Fruit fly (Drosophila melanogaster): ENCODE measurements around the gene FucT6.

The FucT6 gene

dm6 chrX:11658181-11658842 lies 51.4 kb downstream of the FucT6 start (continued):
- TF ChIP-seq lab (GFP tag; optimal IDR thresholded peaks at IDR 0.05) (peak; percentile 24), kay (GFP tag; optimal IDR thresholded peaks at IDR 0.05) (no peak), CG32532 (GFP tag; IDR thresholded peaks at IDR 0.05) (no peak), CG15514 (GFP tag; optimal IDR thresholded peaks at IDR 0.05) (no peak), bowl (GFP tag; IDR thresholded peaks at IDR 0.05) (no peak), Adf1 (GFP tag; IDR thresholded peaks at IDR 0.05) (no peak), H2.0 (GFP tag; IDR thresholded peaks at IDR 0.05) (no peak), jigr1 (GFP tag; IDR thresholded peaks at IDR 0.05) (no peak), fd3F (GFP tag; optimal IDR thresholded peaks at IDR 0.05) (no peak), CG34224 (GFP tag; IDR thresholded peaks at IDR 0.05; ENCODE audit: partially characterized antibody) (no peak), Hand (GFP tag; optimal IDR thresholded peaks at IDR 0.05) (no peak), CG13296 (GFP tag; optimal IDR thresholded peaks at IDR 0.05) (no peak), CG30431 (GFP tag; optimal IDR thresholded peaks at IDR 0.05) (no peak), Pdp1 (GFP tag; optimal IDR thresholded peaks at IDR 0.05) (no peak), CG31388 (GFP tag; optimal IDR thresholded peaks at IDR 0.05) (no peak), CTCF (GFP tag; optimal IDR thresholded peaks at IDR 0.05) (no peak), gcm (GFP tag; optimal IDR thresholded peaks at IDR 0.05) (no peak), CG4820 (GFP tag; optimal IDR thresholded peaks at IDR 0.05) (no peak), CG31365 (tag; optimal IDR thresholded peaks at IDR 0.05) (no peak), hb (GFP tag; IDR thresholded peaks at IDR 0.05; ENCODE audit: partially characterized antibody) (no peak), C15 (GFP tag; IDR thresholded peaks at IDR 0.05) (no peak), ap (GFP tag; IDR thresholded peaks at IDR 0.05) (no peak), CG10147 (GFP tag; optimal IDR thresholded peaks at IDR 0.05) (no peak), Dek (tag; optimal IDR thresholded peaks at IDR 0.05) (no peak), onecut (GFP tag; IDR thresholded peaks at IDR 0.05) (no peak), corto (GFP tag; optimal IDR thresholded peaks at IDR 0.05) (no peak), ab (GFP tag; optimal IDR thresholded peaks at IDR 0.05) (no peak), Sry-δ (GFP tag; optimal IDR thresholded peaks at IDR 0.05) (no peak), CG10543 (GFP tag; optimal IDR thresholded peaks at IDR 0.05) (no peak)

dm6 chrX:11657140-11657539 lies 52.6 kb downstream of the FucT6 start:
- peak; percentile 5 for TF ChIP-seq Sry-δ (GFP tag; optimal IDR thresholded peaks at IDR 0.05)
- peak; percentile 63; the same call in 2 of the 3 replicates for TF ChIP-seq dysf (GFP tag; IDR thresholded peaks at IDR 0.05)
- TF ChIP-seq Sox100B (GFP tag; optimal IDR thresholded peaks at IDR 0.05) = peak; percentile 36
- peak; percentile 9 for TF ChIP-seq Atf-2 (GFP tag; optimal IDR thresholded peaks at IDR 0.05)
- no peak for TF ChIP-seq CG3163 (GFP tag; optimal IDR thresholded peaks at IDR 0.05)
- TF ChIP-seq CG12769 (tag; optimal IDR thresholded peaks at IDR 0.05) = peak; percentile 52
- TF ChIP-seq h (optimal IDR thresholded peaks at IDR 0.05) = no peak
- no peak for TF ChIP-seq CG11560 (tag; IDR thresholded peaks at IDR 0.05)
- peak; percentile 54 for TF ChIP-seq Bteb2 (GFP tag; optimal IDR thresholded peaks at IDR 0.05)
- TF ChIP-seq CG2678 (tag; optimal IDR thresholded peaks at IDR 0.05) = peak; percentile 79
- TF ChIP-seq CG9727 (GFP tag; optimal IDR thresholded peaks at IDR 0.05) = peak; percentile 55
- peak; percentile 25 for TF ChIP-seq pho (GFP tag; optimal IDR thresholded peaks at IDR 0.05)
- TF ChIP-seq Nf-YC (tag; optimal IDR thresholded peaks at IDR 0.05) = peak; percentile 48
- TF ChIP-seq ara (GFP tag; IDR thresholded peaks at IDR 0.05) = 0 out of 2 replicates have a peak, but pooled peaks have one; percentile 27
- peak; percentile 22 for TF ChIP-seq mam (GFP tag; optimal IDR thresholded peaks at IDR 0.05)
- peak; percentile 39 for TF ChIP-seq tin (GFP tag; optimal IDR thresholded peaks at IDR 0.05)
- peak; percentile 46 for TF ChIP-seq fd3F (GFP tag; optimal IDR thresholded peaks at IDR 0.05)
- no peak for TF ChIP-seq usp (GFP tag; optimal IDR thresholded peaks at IDR 0.05)
- TF ChIP-seq lmd (GFP tag; IDR thresholded peaks at IDR 0.05) = peak; percentile 48
- TF ChIP-seq CG8281 (tag; optimal IDR thresholded peaks at IDR 0.05) = peak; percentile 2
- no peak for TF ChIP-seq prd (optimal IDR thresholded peaks at IDR 0.05)
- peak; percentile 60; the same call in 2 of the 3 replicates for TF ChIP-seq prd (GFP tag; IDR thresholded peaks at IDR 0.05)
- no peak for TF ChIP-seq CG13287 (GFP tag; IDR thresholded peaks at IDR 0.05; ENCODE audit: partially characterized antibody)
- TF ChIP-seq gsb-n (tag; optimal IDR thresholded peaks at IDR 0.05) = peak; percentile 32
- peak; percentile 11 to 59 for TF ChIP-seq chif (GFP tag; optimal IDR thresholded peaks at IDR 0.05)

Data from whole organism, embryonic.